Fruit fly (Drosophila melanogaster) whole organism, adult: ENCODE data around the gene CG5715.

ENCODE experiments used
- CG12768 ChIP-seq: fragments of 200-800 bp; sonication (Bioruptor generic); optimal IDR thresholded peaks from 2 replicates; lab custom pipeline; 2017; ENCODE audit warnings: missing biosample characterization, missing genetic modification characterization, mild to moderate bottlenecking, moderate library complexity, missing genetic modification reagents
- CG14711 ChIP-seq: fragments of 200-800 bp; sonication (Bioruptor generic); optimal IDR thresholded peaks from 2 replicates; lab custom pipeline; 2018; ENCODE audit warnings: missing biosample characterization, mild to moderate bottlenecking, missing genetic modification characterization, moderate library complexity
- CG1620 ChIP-seq: fragments of 200-800 bp; sonication (Bioruptor generic); optimal IDR thresholded peaks from 2 replicates; lab custom pipeline; 2016; ENCODE audit warnings: missing biosample characterization, missing genetic modification characterization
- CG7101 ChIP-seq: fragments of 200-800 bp; sonication (Bioruptor generic); optimal IDR thresholded peaks from 2 replicates; lab custom pipeline; 2018; ENCODE audit warnings: missing biosample characterization, mild to moderate bottlenecking, missing genetic modification characterization, moderate library complexity
- Crg-1 ChIP-seq: fragments of 200-800 bp; sonication (Bioruptor generic); optimal IDR thresholded peaks from 2 replicates; lab custom pipeline; 2016; ENCODE audit warnings: missing biosample characterization, missing genetic modification characterization
- Hr96 ChIP-seq: fragments of 200-800 bp; sonication (Bioruptor generic); optimal IDR thresholded peaks from 2 replicates; lab custom pipeline; 2016; ENCODE audit warnings: missing biosample characterization, missing genetic modification characterization
- Mnt ChIP-seq: fragments of 200-800 bp; sonication (Bioruptor generic); optimal IDR thresholded peaks from 2 replicates; lab custom pipeline; 2016; ENCODE audit warnings: missing biosample characterization, mild to moderate bottlenecking, missing genetic modification characterization
- bab1 ChIP-seq: fragments of 200-800 bp; sonication (Bioruptor generic); optimal IDR thresholded peaks from 3 replicates; lab custom pipeline; 2019; ENCODE audit warnings: missing biosample characterization, mild to moderate bottlenecking, missing genetic modification characterization, moderate library complexity
- cic ChIP-seq: fragments of 200-800 bp; sonication (Bioruptor generic); optimal IDR thresholded peaks from 2 replicates; lab custom pipeline; 2017; ENCODE audit warnings: missing biosample characterization, mild to moderate bottlenecking, missing genetic modification characterization, moderate library complexity
- cnc ChIP-seq, 2 experiments: fragments of >200 bp; optimal IDR thresholded peaks; 2 replicates each; lab custom pipeline; 2017
- kay ChIP-seq: fragments of 200-800 bp; sonication (Bioruptor generic); peaks from one replicate; lab custom pipeline; 2016; ENCODE audit warnings: missing biosample characterization, missing genetic modification characterization, borderline replicate concordance
- tj ChIP-seq: fragments of 200-800 bp; sonication (Bioruptor generic); optimal IDR thresholded peaks from 3 replicates; lab custom pipeline; 2017; ENCODE audit warnings: missing biosample characterization, mild to moderate bottlenecking, missing genetic modification characterization, moderate library complexity

dm6 chr3R:24282567-24283324 lies 11.5 kb downstream of the CG5715 start:
- no peak for TF ChIP-seq cic (GFP tag; lab: Kevin White, UChicago)
- TF ChIP-seq bab1 (GFP tag; lab: Kevin White, UChicago) = no peak
- no peak for TF ChIP-seq CG14711 (tag; lab: Kevin White, UChicago)
- no peak for TF ChIP-seq Mnt
- no peak for TF ChIP-seq Hr96
- no peak for TF ChIP-seq Crg-1 (GFP tag; lab: Kevin White, UChicago)
- no peak for TF ChIP-seq kay
- TF ChIP-seq CG7101 (tag; lab: Kevin White, UChicago) = no peak
- no peak for TF ChIP-seq cnc (optimal IDR thresholded peaks at IDR 0.05; lab: Kevin White, UChicago)
- TF ChIP-seq CG1620 (GFP tag; lab: Kevin White, UChicago) = no peak
- TF ChIP-seq tj (GFP tag; lab: Kevin White, UChicago) = no peak
- no peak for TF ChIP-seq CG12768 (GFP tag; lab: Kevin White, UChicago)
